Worm (Caenorhabditis elegans): ENCODE measurements around the gene slcr-46.1.

slcr-46.1 gene

ce11 chrX:4662293-4662825, 30.2 kb downstream of the slcr-46.1 start:
- no peak for TF ChIP-seq F44E2.7 (GFP tag; IDR thresholded peaks at IDR 0.05)
- TF ChIP-seq aha-1 (tag), result peak; percentile 91
- peak; percentile 53; the same call in 1 of the 2 replicates for TF ChIP-seq hmg-1.1 (GFP tag; IDR thresholded peaks at IDR 0.05)
- TF ChIP-seq nhr-6 (tag; optimal IDR thresholded peaks at IDR 0.05), result peak; percentile 77
- TF ChIP-seq nhr-102 (tag; optimal IDR thresholded peaks at IDR 0.05), result no peak
- no peak for TF ChIP-seq sdz-12 (GFP tag; optimal IDR thresholded peaks at IDR 0.05)
- no peak for TF ChIP-seq zfp-3 (GFP tag; conservative IDR thresholded peaks at IDR 0.05)
- peak in 1 of 2 experiments; percentile 81 for TF ChIP-seq unc-62 (GFP tag; optimal IDR thresholded peaks at IDR 0.05 in 1 of 2)
- no peak for TF ChIP-seq unc-62 (tag; optimal IDR thresholded peaks at IDR 0.05)
- TF ChIP-seq lsy-2 (tag; optimal IDR thresholded peaks at IDR 0.05), result peak; percentile 13 to 51
- peak; percentile 93 for TF ChIP-seq pqm-1 (tag; optimal IDR thresholded peaks at IDR 0.05)
- peak; percentile 24 for TF ChIP-seq mes-2 (tag; optimal IDR thresholded peaks at IDR 0.05; ENCODE audit: poor library complexity, severe bottlenecking)
- TF ChIP-seq zfp-2 (tag; optimal IDR thresholded peaks at IDR 0.05), result no peak
- peak; percentile 70 for TF ChIP-seq hlh-11 (tag; optimal IDR thresholded peaks at IDR 0.05)
- no peak for TF ChIP-seq aly-2 (tag; optimal IDR thresholded peaks at IDR 0.05)
- peak; percentile 62 for TF ChIP-seq nhr-25 (tag; optimal IDR thresholded peaks at IDR 0.05; ENCODE audit: borderline replicate concordance, insufficient read depth)
- no peak for TF ChIP-seq skn-1 (tag; optimal IDR thresholded peaks at IDR 0.05)
- TF ChIP-seq mep-1 (tag; optimal IDR thresholded peaks at IDR 0.05), result peak; percentile 65
- TF ChIP-seq daf-16 (GFP tag; optimal IDR thresholded peaks at IDR 0.05), result no peak
- TF ChIP-seq daf-16 (tag; optimal IDR thresholded peaks at IDR 0.05), result peak; percentile 60
- TF ChIP-seq nhr-28 (tag; optimal IDR thresholded peaks at IDR 0.05), result peak; percentile 90
- TF ChIP-seq ama-1 (optimal IDR thresholded peaks at IDR 0.05), result no peak
- peak; percentile 29 for TF ChIP-seq mxl-3 (GFP tag; optimal IDR thresholded peaks at IDR 0.05)
- TF ChIP-seq hif-1 (tag; optimal IDR thresholded peaks at IDR 0.05), result peak in 1 of 2 experiments; percentile 23
- TF ChIP-seq T26A8.4 (GFP tag; IDR thresholded peaks at IDR 0.05), result no peak
- peak; percentile 76 for TF ChIP-seq dmd-6 (GFP tag; IDR thresholded peaks at IDR 0.05)
- TF ChIP-seq snpc-4 (tag; optimal IDR thresholded peaks at IDR 0.05), result no peak
- no peak for TF ChIP-seq mdl-1 (tag; optimal IDR thresholded peaks at IDR 0.05)
- no peak for TF ChIP-seq mxl-2 (GFP tag; conservative IDR thresholded peaks at IDR 0.05)
- no peak for TF ChIP-seq pha-4 (GFP tag; IDR thresholded peaks at IDR 0.05)
- TF ChIP-seq pha-4 (tag; optimal IDR thresholded peaks at IDR 0.05), result peak; percentile 87
- TF ChIP-seq nhr-41 (GFP tag; IDR thresholded peaks at IDR 0.05), result no peak
- TF ChIP-seq nhr-77 (tag; optimal IDR thresholded peaks at IDR 0.05), result peak; percentile 49
- TF ChIP-seq gei-8 (GFP tag; optimal IDR thresholded peaks at IDR 0.05), result no peak
- no peak for TF ChIP-seq ceh-62 (tag; optimal IDR thresholded peaks at IDR 0.05)
- peak; percentile 26 for TF ChIP-seq rbr-2 (tag; optimal IDR thresholded peaks at IDR 0.05)
- TF ChIP-seq spr-1 (tag; optimal IDR thresholded peaks at IDR 0.05), result no peak
- no peak for TF ChIP-seq spr-3 (GFP tag; optimal IDR thresholded peaks at IDR 0.05)
- peak; percentile 11 for TF ChIP-seq duxl-1 (tag; optimal IDR thresholded peaks at IDR 0.05; ENCODE audit: poor library complexity)
- peak; percentile 21 for TF ChIP-seq nhr-10 (tag; optimal IDR thresholded peaks at IDR 0.05)
- TF ChIP-seq snpc-1.2 (GFP tag; IDR thresholded peaks at IDR 0.05), result no peak
- TF ChIP-seq tag-97 (GFP tag; IDR thresholded peaks at IDR 0.05), result no peak
- peak; percentile 46 for TF ChIP-seq ceh-28 (tag; optimal IDR thresholded peaks at IDR 0.05)
- TF ChIP-seq daf-19 (GFP tag; conservative IDR thresholded peaks at IDR 0.05), result no peak
- no peak for TF ChIP-seq jun-1 (tag; optimal IDR thresholded peaks at IDR 0.05)
- TF ChIP-seq nhr-48 (tag; optimal IDR thresholded peaks at IDR 0.05), result peak; percentile 40
- peak; percentile 69 for TF ChIP-seq dve-1 (tag; optimal IDR thresholded peaks at IDR 0.05; ENCODE audit: insufficient read depth)
- no peak for TF ChIP-seq D1046.2 (GFP tag; IDR thresholded peaks at IDR 0.05)

Measured in whole organism, L4 larva.